Fruit fly (Drosophila melanogaster) whole organism, embryonic: ENCODE results near the gene Kdm3.

ENCODE experiments used
- CG12659 ChIP-seq: fragments of 200-800 bp; sonication (Bioruptor generic); optimal IDR thresholded peaks from 3 replicates; lab custom pipeline; 2017; ENCODE audit warnings: mild to moderate bottlenecking, missing biosample characterization, missing genetic modification reagents, missing genetic modification characterization
- CG13296 ChIP-seq: fragments of 200-800 bp; sonication (Bioruptor generic); optimal IDR thresholded peaks from 3 replicates; lab custom pipeline; 2018; ENCODE audit warnings: missing biosample characterization, mild to moderate bottlenecking, missing genetic modification characterization
- CG16779 ChIP-seq: fragments of 200-800 bp; sonication (Bioruptor generic); IDR thresholded peaks from 2 replicates; pipeline ENCODE4 v1.3.6; 2022; ENCODE audit warnings: missing biosample characterization, missing genetic modification characterization
- CG18011 ChIP-seq: fragments of 200-800 bp; sonication (Bioruptor generic); optimal IDR thresholded peaks from 2 replicates; lab custom pipeline; 2017; ENCODE audit warnings: missing biosample characterization, missing genetic modification characterization, mild to moderate bottlenecking, moderate library complexity, missing genotype
- CG4707 ChIP-seq: fragments of 200-800 bp; sonication (Bioruptor generic); optimal IDR thresholded peaks from 2 replicates; lab custom pipeline; 2018; ENCODE audit warnings: missing biosample characterization, mild to moderate bottlenecking, missing genetic modification characterization, moderate library complexity
- CG7786 ChIP-seq: fragments of 200-800 bp; sonication (Bioruptor generic); optimal IDR thresholded peaks from 2 replicates; lab custom pipeline; 2016; ENCODE audit warnings: missing biosample characterization, missing genetic modification characterization
- Hr78 ChIP-seq, 2 experiments: fragments of 200-800 bp in 1 of 2; fragments of >200 bp in 1 of 2; sonication (Bioruptor generic) in 1 of 2; optimal IDR thresholded peaks; 2 replicates each; lab custom pipeline; 2017 to 2019; ENCODE audit warnings: missing biosample characterization in 2 of 2, missing genetic modification characterization in 2 of 2, mild to moderate bottlenecking in 1 of 2, moderate library complexity in 1 of 2
- Myb ChIP-seq: fragments of 200-800 bp; sonication (Bioruptor generic); optimal IDR thresholded peaks from 2 replicates; lab custom pipeline; 2016; ENCODE audit warnings: missing biosample characterization, missing genetic modification characterization
- Sin3A ChIP-seq: fragments of >200 bp; optimal IDR thresholded peaks from 2 replicates; lab custom pipeline; 2018
- fd3F ChIP-seq: fragments of 200-800 bp; sonication (Bioruptor generic); optimal IDR thresholded peaks from 2 replicates; lab custom pipeline; 2018; ENCODE audit warnings: missing biosample characterization, mild to moderate bottlenecking, missing genetic modification characterization, moderate library complexity
- run ChIP-seq: fragments of 200-800 bp; sonication (Bioruptor generic); optimal IDR thresholded peaks from 3 replicates; lab custom pipeline; 2018; ENCODE audit warnings: missing biosample characterization, mild to moderate bottlenecking, missing genetic modification characterization
- tgo ChIP-seq: fragments of 200-800 bp; sonication (Bioruptor generic); IDR thresholded peaks from 3 replicates; pipeline ENCODE4 v1.3.6; 2022; ENCODE audit warnings: missing biosample characterization, missing genetic modification characterization
- tup ChIP-seq: fragments of 200-800 bp; sonication (Bioruptor generic); optimal IDR thresholded peaks from 2 replicates; lab custom pipeline; 2016; ENCODE audit warnings: missing biosample characterization, mild to moderate bottlenecking, missing genetic modification characterization, moderate library complexity
- usp ChIP-seq: fragments of >200 bp; optimal IDR thresholded peaks from 2 replicates; lab custom pipeline; 2017; ENCODE audit warnings: missing biosample characterization, missing genetic modification characterization

DNA sequence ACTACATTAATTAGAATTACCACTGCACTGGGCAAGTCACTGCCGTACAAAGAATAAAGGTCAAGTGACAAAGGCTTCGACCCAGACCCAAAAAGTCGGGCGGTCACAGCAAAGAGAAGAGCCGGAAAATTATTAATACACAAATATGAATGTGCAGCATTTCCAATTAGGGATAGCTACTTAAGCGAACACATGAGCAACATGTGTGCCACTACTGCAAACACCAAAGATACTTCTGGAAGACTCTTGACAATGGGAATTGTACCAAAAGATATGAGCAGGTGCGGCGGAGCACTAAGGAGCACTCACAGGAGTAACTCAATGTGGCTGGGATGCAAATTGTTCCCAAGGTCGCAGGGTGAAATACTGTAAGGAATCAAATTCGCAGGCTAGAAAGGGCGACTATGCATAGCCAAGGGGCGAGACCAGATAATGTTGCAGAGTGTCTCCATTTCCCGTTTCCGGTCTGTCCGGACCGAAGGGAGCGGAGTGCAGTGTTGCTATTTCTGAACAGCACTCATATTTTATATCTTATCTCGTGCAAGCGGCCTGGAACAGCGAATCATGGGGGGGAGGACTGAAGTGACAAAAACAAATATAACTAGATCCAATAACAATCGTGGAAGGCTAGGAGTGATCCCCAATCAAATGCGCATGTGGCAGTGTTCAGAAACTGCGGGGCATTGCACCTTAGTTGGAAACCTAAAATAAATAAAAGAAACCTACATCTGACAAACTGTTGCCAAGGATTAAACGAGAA lies 12.3 kb upstream of the Kdm3 start:
- TF ChIP-seq CG16779 (GFP tag; lab: Robert Waterston, UW) (no peak), fd3F (no peak), Hr78 (GFP tag; optimal IDR thresholded peaks at IDR 0.05; lab: Kevin White, UChicago) (no peak), usp (GFP tag; lab: Kevin White, UChicago) (no peak), tup (GFP tag; lab: Kevin White, UChicago) (no peak), Myb (GFP tag; lab: Kevin White, UChicago) (no peak), CG7786 (GFP tag; lab: Kevin White, UChicago) (no peak), CG4707 (GFP tag; lab: Kevin White, UChicago) (no peak), CG13296 (GFP tag; lab: Kevin White, UChicago) (no peak), CG18011 (GFP tag; lab: Kevin White, UChicago) (no peak), run (tag; lab: Kevin White, UChicago) (no peak), tgo (GFP tag; lab: Robert Waterston, UW) (no peak), CG12659 (no peak), Sin3A (lab: Kevin White, UChicago) (no peak)
